Fruit fly (Drosophila melanogaster) whole organism, pupa: ENCODE results near the gene CG42692.

ENCODE experiments used
- CG10348 ChIP-seq: fragments of 200-800 bp; sonication (Bioruptor generic); IDR thresholded peaks from 2 replicates; pipeline ENCODE4 v1.3.6; 2022; ENCODE audit warnings: missing biosample characterization, missing genetic modification characterization
- CG12605 ChIP-seq: fragments of 200-800 bp; sonication (Bioruptor generic); IDR thresholded peaks from 2 replicates; pipeline ENCODE4 v1.3.6; 2022; ENCODE audit warnings: missing biosample characterization, missing genetic modification characterization
- CG13204 ChIP-seq: fragments of 200-800 bp; sonication (Bioruptor generic); optimal IDR thresholded peaks from 2 replicates; lab custom pipeline; 2018; ENCODE audit warnings: missing biosample characterization, mild to moderate bottlenecking, missing genetic modification characterization, moderate library complexity
- CG14655 ChIP-seq: fragments of 200-800 bp; sonication (Bioruptor generic); optimal IDR thresholded peaks from 3 replicates; lab custom pipeline; 2017; ENCODE audit warnings: mild to moderate bottlenecking, missing biosample characterization, missing genetic modification reagents, missing genetic modification characterization
- CG15710 ChIP-seq: fragments of 200-800 bp; sonication (Bioruptor generic); optimal IDR thresholded peaks from 2 replicates; lab custom pipeline; 2018; ENCODE audit warnings: missing biosample characterization, mild to moderate bottlenecking, missing genetic modification characterization, moderate library complexity
- CG17806 ChIP-seq: fragments of 200-800 bp; sonication (Bioruptor generic); optimal IDR thresholded peaks from 2 replicates; lab custom pipeline; 2018; ENCODE audit warnings: missing biosample characterization, mild to moderate bottlenecking, missing genetic modification characterization, moderate library complexity
- CG32121 ChIP-seq: fragments of 200-800 bp; sonication (Bioruptor generic); IDR thresholded peaks from 2 replicates; pipeline ENCODE4 v1.3.6; 2022; ENCODE audit warnings: missing biosample characterization, missing genetic modification characterization
- CG34367 ChIP-seq: fragments of 200-800 bp; sonication (Bioruptor generic); optimal IDR thresholded peaks from 2 replicates; lab custom pipeline; 2018; ENCODE audit warnings: missing biosample characterization, mild to moderate bottlenecking, missing genetic modification characterization
- CG4496 ChIP-seq: fragments of 200-800 bp; sonication (Bioruptor generic); IDR thresholded peaks from 3 replicates; pipeline ENCODE4 v1.3.6; 2022; ENCODE audit warnings: missing biosample characterization, missing genetic modification characterization
- CG8159 ChIP-seq: fragments of 200-800 bp; sonication (Bioruptor generic); optimal IDR thresholded peaks from 3 replicates; lab custom pipeline; 2018; ENCODE audit warnings: missing biosample characterization, mild to moderate bottlenecking, missing genetic modification characterization, moderate library complexity
- CG8301 ChIP-seq: fragments of 200-800 bp; sonication (Bioruptor generic); optimal IDR thresholded peaks from 2 replicates; lab custom pipeline; 2018; ENCODE audit warnings: missing biosample characterization, mild to moderate bottlenecking, missing genetic modification characterization
- CG9948 ChIP-seq: fragments of 200-800 bp; sonication (Bioruptor generic); optimal IDR thresholded peaks from 2 replicates; lab custom pipeline; 2018; ENCODE audit warnings: missing biosample characterization, mild to moderate bottlenecking, missing genetic modification characterization, moderate library complexity
- D1 ChIP-seq: fragments of 200-800 bp; sonication (Bioruptor generic); optimal IDR thresholded peaks from 2 replicates; lab custom pipeline; 2018; ENCODE audit warnings: missing biosample characterization, mild to moderate bottlenecking, missing genetic modification characterization, moderate library complexity
- EcR ChIP-seq: fragments of 200-800 bp; sonication (Bioruptor generic); optimal IDR thresholded peaks from 3 replicates; lab custom pipeline; 2019; ENCODE audit warnings: missing biosample characterization, missing genetic modification characterization, mild to moderate bottlenecking, moderate library complexity, missing genetic modification reagents
- Ets98B ChIP-seq: fragments of 200-800 bp; sonication (Bioruptor generic); IDR thresholded peaks from 2 replicates; pipeline ENCODE4 v1.3.6; 2022; ENCODE audit warnings: missing biosample characterization, missing genetic modification characterization
- Pif1A ChIP-seq: fragments of 200-800 bp; sonication (Bioruptor generic); optimal IDR thresholded peaks from 3 replicates; lab custom pipeline; 2016; ENCODE audit warnings: missing biosample characterization, missing genetic modification characterization
- Pif1B ChIP-seq: fragments of 200-800 bp; sonication (Bioruptor generic); optimal IDR thresholded peaks from 3 replicates; lab custom pipeline; 2016; ENCODE audit warnings: missing biosample characterization, missing genetic modification characterization
- Snoo ChIP-seq: fragments of 200-800 bp; sonication (Bioruptor generic); optimal IDR thresholded peaks from 3 replicates; lab custom pipeline; 2017; ENCODE audit warnings: missing biosample characterization, mild to moderate bottlenecking, missing genetic modification characterization, inconsistent platforms
- fd96Ca ChIP-seq: fragments of 200-800 bp; sonication (Bioruptor generic); IDR thresholded peaks from 3 replicates; pipeline ENCODE4 v1.3.6; 2022; ENCODE audit warnings: missing biosample characterization, missing genetic modification characterization
- gl ChIP-seq: fragments of 200-800 bp; sonication (Bioruptor generic); optimal IDR thresholded peaks from 2 replicates; lab custom pipeline; 2018; ENCODE audit warnings: missing biosample characterization, mild to moderate bottlenecking, missing genetic modification characterization
- rn ChIP-seq: fragments of 200-800 bp; sonication (Bioruptor generic); IDR thresholded peaks from 2 replicates; pipeline ENCODE4 v1.3.6; 2022; ENCODE audit warnings: missing biosample characterization, missing genetic modification characterization

CG42692 gene

dm6 chr2L:13969876-13970275 lies 38.0 kb upstream of the CG42692 start, which contains the start of the genes NimB4 and NimB5:
Gene NimB4 (minus strand): TSS chr2L:13969976.
Gene NimB5 (plus strand): TSS chr2L:13970177.
- TF ChIP-seq CG8159 (tag; lab: Kevin White, UChicago), result no peak
- no peak for TF ChIP-seq rn (GFP tag; lab: Robert Waterston, UW)
- no peak for TF ChIP-seq CG13204 (GFP tag; lab: Kevin White, UChicago)
- no peak for TF ChIP-seq Ets98B (GFP tag; lab: Robert Waterston, UW)
- no peak for TF ChIP-seq CG14655
- TF ChIP-seq CG15710 (tag; lab: Kevin White, UChicago), result no peak
- TF ChIP-seq gl (tag; lab: Kevin White, UChicago), result no peak
- TF ChIP-seq CG8301 (tag; lab: Kevin White, UChicago), result no peak
- TF ChIP-seq D1 (tag; lab: Kevin White, UChicago), result no peak
- TF ChIP-seq Pif1A, result no peak
- TF ChIP-seq CG12605 (GFP tag; lab: Robert Waterston, UW), result no peak
- TF ChIP-seq CG9948 (tag; lab: Kevin White, UChicago), result no peak
- TF ChIP-seq Snoo (tag; lab: Kevin White, UChicago), result no peak
- TF ChIP-seq Pif1B (GFP tag; lab: Kevin White, UChicago), result no peak
- no peak for TF ChIP-seq EcR (GFP tag; lab: Kevin White, UChicago)
- no peak for TF ChIP-seq CG32121 (GFP tag; lab: Robert Waterston, UW)
- no peak for TF ChIP-seq CG34367
- TF ChIP-seq CG10348 (GFP tag; lab: Robert Waterston, UW), result no peak
- no peak for TF ChIP-seq CG4496 (GFP tag; lab: Robert Waterston, UW)

DNA sequence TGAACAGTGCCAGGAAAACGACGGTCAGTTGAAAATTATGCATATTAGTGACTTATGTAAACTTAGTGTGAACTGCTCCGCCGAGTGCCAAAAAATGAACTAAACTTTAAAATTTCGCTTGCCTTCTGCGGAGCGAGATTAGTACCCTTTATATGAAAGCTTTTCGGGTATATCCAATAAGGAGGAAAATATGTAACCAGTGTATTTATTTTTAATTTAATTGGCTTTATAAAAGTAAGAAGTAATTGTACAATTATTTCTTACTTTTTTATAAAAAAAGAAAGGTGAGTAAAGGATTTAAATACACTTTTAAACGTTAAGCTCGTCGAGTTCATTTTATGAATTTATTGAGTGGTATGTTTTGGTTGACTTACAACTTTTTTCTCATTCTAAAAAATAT lies 35.1 kb upstream of the CG42692 start, which contains the start of gene He:
Gene He, minus strand, starts transcription at position 101 of the 400 bp plus-strand sequence.
- no peak for TF ChIP-seq Snoo (tag; lab: Kevin White, UChicago)
- no peak for TF ChIP-seq Pif1B (GFP tag; lab: Kevin White, UChicago)
- TF ChIP-seq Ets98B (GFP tag; lab: Robert Waterston, UW), result no peak
- TF ChIP-seq D1 (tag; lab: Kevin White, UChicago), result no peak
- no peak for TF ChIP-seq CG9948 (tag; lab: Kevin White, UChicago)
- no peak for TF ChIP-seq EcR (GFP tag; lab: Kevin White, UChicago)
- no peak for TF ChIP-seq CG34367
- TF ChIP-seq CG4496 (GFP tag; lab: Robert Waterston, UW), result no peak
- TF ChIP-seq rn (GFP tag; lab: Robert Waterston, UW), result no peak
- TF ChIP-seq CG8159 (tag; lab: Kevin White, UChicago), result no peak
- TF ChIP-seq CG8301 (tag; lab: Kevin White, UChicago), result no peak
- no peak for TF ChIP-seq CG17806 (tag; lab: Kevin White, UChicago)
- TF ChIP-seq gl (tag; lab: Kevin White, UChicago), result no peak
- TF ChIP-seq CG12605 (GFP tag; lab: Robert Waterston, UW), result no peak
- no peak for TF ChIP-seq CG32121 (GFP tag; lab: Robert Waterston, UW)
- no peak for TF ChIP-seq CG15710 (tag; lab: Kevin White, UChicago)
- TF ChIP-seq CG10348 (GFP tag; lab: Robert Waterston, UW), result no peak
- TF ChIP-seq CG13204 (GFP tag; lab: Kevin White, UChicago), result no peak

- TF ChIP-seq CG8301 (tag; lab: Kevin White, UChicago) (no peak), CG15710 (tag; lab: Kevin White, UChicago) (no peak), Pif1B (GFP tag; lab: Kevin White, UChicago) (no peak), CG14655 (no peak), CG13204 (GFP tag; lab: Kevin White, UChicago) (no peak), CG4496 (GFP tag; lab: Robert Waterston, UW) (no peak), CG32121 (GFP tag; lab: Robert Waterston, UW) (no peak), EcR (GFP tag; lab: Kevin White, UChicago) (no peak), Ets98B (GFP tag; lab: Robert Waterston, UW) (no peak), CG9948 (tag; lab: Kevin White, UChicago) (no peak), CG10348 (GFP tag; lab: Robert Waterston, UW) (no peak), CG12605 (GFP tag; lab: Robert Waterston, UW) (no peak), CG34367 (no peak), CG8159 (tag; lab: Kevin White, UChicago) (no peak), CG17806 (tag; lab: Kevin White, UChicago) (no peak), D1 (tag; lab: Kevin White, UChicago) (no peak)
Measured at dm6 chr2L:13976669-13977068, 31.2 kb upstream of the CG42692 start, which contains the start of gene NimC1. Gene NimC1 (minus strand): TSS chr2L:13976769.

DNA sequence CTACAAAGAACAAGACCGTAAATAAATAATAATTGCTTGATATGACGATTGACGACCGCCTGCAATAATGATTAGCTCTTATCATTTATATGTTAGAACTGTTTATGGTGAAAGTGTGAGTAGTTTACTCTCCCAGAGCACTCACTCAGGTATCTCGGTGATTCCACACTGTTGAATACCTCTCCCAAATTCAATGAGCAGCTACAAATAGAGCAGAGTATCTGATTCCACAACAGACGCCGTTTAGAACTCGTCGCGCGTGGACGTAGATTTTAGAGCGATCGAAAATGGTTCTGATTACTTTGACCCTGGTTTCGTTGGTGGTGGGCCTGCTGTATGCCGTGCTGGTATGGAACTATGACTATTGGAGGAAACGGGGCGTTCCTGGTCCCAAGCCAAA lies 30.8 kb upstream of the CG42692 start, which contains the start of gene Cyp28a5:
Gene Cyp28a5, plus strand, starts transcription at position 230 of the 400 bp plus-strand sequence.
- no peak for TF ChIP-seq CG32121 (GFP tag; lab: Robert Waterston, UW)
- no peak for TF ChIP-seq CG14655
- no peak for TF ChIP-seq CG15710 (tag; lab: Kevin White, UChicago)
- no peak for TF ChIP-seq CG9948 (tag; lab: Kevin White, UChicago)
- no peak for TF ChIP-seq CG4496 (GFP tag; lab: Robert Waterston, UW)
- no peak for TF ChIP-seq CG17806 (tag; lab: Kevin White, UChicago)
- TF ChIP-seq CG34367, result no peak
- TF ChIP-seq CG10348 (GFP tag; lab: Robert Waterston, UW), result no peak
- TF ChIP-seq CG8301 (tag; lab: Kevin White, UChicago), result no peak
- TF ChIP-seq rn (GFP tag; lab: Robert Waterston, UW), result no peak
- TF ChIP-seq gl (tag; lab: Kevin White, UChicago), result no peak
- no peak for TF ChIP-seq EcR (GFP tag; lab: Kevin White, UChicago)
- no peak for TF ChIP-seq D1 (tag; lab: Kevin White, UChicago)
- TF ChIP-seq Snoo (tag; lab: Kevin White, UChicago), result no peak
- no peak for TF ChIP-seq Ets98B (GFP tag; lab: Robert Waterston, UW)
- TF ChIP-seq, all 21 proteins: peak for 0

DNA sequence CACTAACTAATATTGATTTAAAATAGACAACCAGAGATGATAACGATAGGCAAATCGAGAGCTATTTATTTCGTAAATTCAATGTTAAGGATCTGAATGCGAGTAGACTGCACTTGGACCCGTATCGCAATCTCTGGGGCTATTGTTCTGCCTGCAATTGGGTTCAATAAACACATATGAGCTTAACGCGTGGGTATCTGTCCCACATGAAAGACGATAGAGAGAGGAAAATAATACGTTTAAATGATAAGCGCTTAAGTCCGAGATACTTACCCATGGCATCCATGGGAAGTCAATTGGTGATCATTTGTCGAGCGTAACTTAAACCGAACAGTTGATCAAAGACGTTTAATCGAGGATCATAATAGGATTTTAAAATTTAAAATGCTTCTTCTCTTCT lies 28.1 kb upstream of the CG42692 start, which contains the start of gene NimC2:
Gene NimC2, plus strand, starts transcription at position 301 of the 400 bp plus-strand sequence.
- no peak for TF ChIP-seq Pif1B (GFP tag; lab: Kevin White, UChicago)
- TF ChIP-seq fd96Ca (GFP tag; lab: Robert Waterston, UW), result no peak
- TF ChIP-seq CG17806 (tag; lab: Kevin White, UChicago), result no peak
- no peak for TF ChIP-seq Snoo (tag; lab: Kevin White, UChicago)
- no peak for TF ChIP-seq CG4496 (GFP tag; lab: Robert Waterston, UW)
- no peak for TF ChIP-seq CG10348 (GFP tag; lab: Robert Waterston, UW)
- TF ChIP-seq CG34367, result no peak
- no peak for TF ChIP-seq EcR (GFP tag; lab: Kevin White, UChicago)
- no peak for TF ChIP-seq CG9948 (tag; lab: Kevin White, UChicago)
- TF ChIP-seq CG13204 (GFP tag; lab: Kevin White, UChicago), result no peak
- no peak for TF ChIP-seq CG14655
- TF ChIP-seq CG32121 (GFP tag; lab: Robert Waterston, UW), result no peak
- TF ChIP-seq CG15710 (tag; lab: Kevin White, UChicago), result no peak
- no peak for TF ChIP-seq D1 (tag; lab: Kevin White, UChicago)
- no peak for TF ChIP-seq Ets98B (GFP tag; lab: Robert Waterston, UW)
